Fruit fly (Drosophila melanogaster): Measurements from ENCODE around the gene Tsp39D.
A peak's percentile ranks its signal among the peaks of the same experiment; 100 is the strongest.

Tsp39D gene

DNA sequence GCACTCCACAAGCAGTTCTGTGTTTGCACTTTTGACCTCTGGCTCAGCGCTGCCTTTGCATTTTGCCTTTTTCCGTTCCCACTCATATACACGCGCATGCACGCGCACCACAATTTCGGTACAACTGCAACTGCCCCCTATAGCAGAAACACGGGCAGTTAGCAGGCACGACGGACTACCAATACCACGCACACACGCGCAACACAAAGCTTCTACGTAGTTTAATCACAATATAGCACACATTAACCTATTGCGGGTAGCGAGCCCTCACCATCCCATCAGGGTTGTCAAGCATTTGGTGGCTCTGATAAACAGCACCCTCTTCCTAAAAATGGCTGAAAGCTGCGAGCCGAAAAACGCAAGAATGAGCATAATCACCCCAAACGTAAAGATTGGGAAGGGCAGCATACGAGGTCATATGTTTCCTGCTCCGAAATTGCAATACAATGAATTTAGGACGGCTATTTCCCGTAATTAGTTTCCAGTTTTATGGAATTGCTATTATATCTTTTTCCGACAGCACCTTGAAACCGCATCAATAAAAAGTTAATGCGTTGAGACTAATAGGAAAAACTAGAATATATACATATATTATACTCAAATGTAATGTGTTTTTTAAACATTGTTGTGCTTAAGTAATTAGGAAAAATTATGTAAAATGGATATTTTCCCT is 34.5 kb upstream of the Tsp39D start, which contains the start of gene Mondo (continued):
- TF ChIP-seq gfzf (GFP tag; optimal IDR thresholded peaks at IDR 0.05), result peak; percentile 74
- no peak for TF ChIP-seq CG17568 (GFP tag; optimal IDR thresholded peaks at IDR 0.05)
- no peak for TF ChIP-seq Bteb2 (GFP tag; optimal IDR thresholded peaks at IDR 0.05)
- no peak for TF ChIP-seq CG15601 (tag; optimal IDR thresholded peaks at IDR 0.05)
- TF ChIP-seq mirr (GFP tag; optimal IDR thresholded peaks at IDR 0.05), result peak; percentile 28
- TF ChIP-seq CG31224 (GFP tag; IDR thresholded peaks at IDR 0.05), result no peak
- TF ChIP-seq sens (GFP tag), result peak; percentile 72
- TF ChIP-seq Meics (GFP tag; optimal IDR thresholded peaks at IDR 0.05), result peak; percentile 42
- no peak for TF ChIP-seq bowl (GFP tag; IDR thresholded peaks at IDR 0.05)
- TF ChIP-seq tup (GFP tag; optimal IDR thresholded peaks at IDR 0.05), result no peak
- TF ChIP-seq pb (GFP tag; optimal IDR thresholded peaks at IDR 0.05), result no peak
- peak; percentile 27 for TF ChIP-seq Antp (GFP tag; optimal IDR thresholded peaks at IDR 0.05)
- peak; percentile 28 for TF ChIP-seq CG17359 (tag; optimal IDR thresholded peaks at IDR 0.05)
- TF ChIP-seq ci (GFP tag; IDR thresholded peaks at IDR 0.05), result peak; percentile 63; the same call in 1 of the 3 replicates
- no peak for TF ChIP-seq CG12299 (tag; optimal IDR thresholded peaks at IDR 0.05)
- TF ChIP-seq sc (optimal IDR thresholded peaks at IDR 0.05), result no peak
- TF ChIP-seq sc (GFP tag; optimal IDR thresholded peaks at IDR 0.05), result no peak
- TF ChIP-seq Fer2 (tag; optimal IDR thresholded peaks at IDR 0.05), result no peak
- TF ChIP-seq ewg (GFP tag; optimal IDR thresholded peaks at IDR 0.05), result peak; percentile 57
- no peak for TF ChIP-seq sisA (GFP tag; IDR thresholded peaks at IDR 0.05)
- TF ChIP-seq so (GFP tag; IDR thresholded peaks at IDR 0.05), result no peak; the same call in 2 of the 3 replicates
- TF ChIP-seq NfI (GFP tag; optimal IDR thresholded peaks at IDR 0.05), result no peak
- peak; percentile 63 for TF ChIP-seq CG11504 (tag; optimal IDR thresholded peaks at IDR 0.05)
- TF ChIP-seq CG11247 (GFP tag; IDR thresholded peaks at IDR 0.05), result no peak
- 0 out of 2 replicates have a peak, but pooled peaks have one; percentile 35 for TF ChIP-seq HLH3B (GFP tag; IDR thresholded peaks at IDR 0.05)
- TF ChIP-seq CG4854 (GFP tag; optimal IDR thresholded peaks at IDR 0.05), result no peak
- TF ChIP-seq Med (GFP tag), result peak; percentile 89
- TF ChIP-seq exex (tag; optimal IDR thresholded peaks at IDR 0.05), result peak; percentile 37
- TF ChIP-seq CG31365 (tag; optimal IDR thresholded peaks at IDR 0.05), result no peak
- TF ChIP-seq CG8281 (tag; optimal IDR thresholded peaks at IDR 0.05), result no peak
- no peak for TF ChIP-seq CG15011 (GFP tag; optimal IDR thresholded peaks at IDR 0.05)
- TF ChIP-seq crp (GFP tag; optimal IDR thresholded peaks at IDR 0.05), result peak in 1 of 2 experiments; percentile 58
- peak; percentile 34 for TF ChIP-seq CG17385 (GFP tag; optimal IDR thresholded peaks at IDR 0.05)
- TF ChIP-seq Rx (GFP tag; IDR thresholded peaks at IDR 0.05), result no peak
- TF ChIP-seq cas (GFP tag; IDR thresholded peaks at IDR 0.05), result no peak
- TF ChIP-seq Blimp-1 (GFP tag; optimal IDR thresholded peaks at IDR 0.05), result no peak
- TF ChIP-seq CG1603 (tag; optimal IDR thresholded peaks at IDR 0.05), result peak; percentile 71
- TF ChIP-seq Hey (tag; optimal IDR thresholded peaks at IDR 0.05), result no peak
- no peak for TF ChIP-seq CG11456 (GFP tag; IDR thresholded peaks at IDR 0.05)
- no peak for TF ChIP-seq ase (GFP tag; IDR thresholded peaks at IDR 0.05)
- no peak for TF ChIP-seq CG7556 (GFP tag; optimal IDR thresholded peaks at IDR 0.05)
- no peak for TF ChIP-seq slp2 (GFP tag; optimal IDR thresholded peaks at IDR 0.05)
- TF ChIP-seq Lpt (GFP tag; optimal IDR thresholded peaks at IDR 0.05), result no peak
- no peak for TF ChIP-seq z (GFP tag; IDR thresholded peaks at IDR 0.05)
- TF ChIP-seq slou (GFP tag; optimal IDR thresholded peaks at IDR 0.05), result no peak
- no peak for TF ChIP-seq en (GFP tag; optimal IDR thresholded peaks at IDR 0.05)
- no peak for TF ChIP-seq H2.0 (GFP tag; IDR thresholded peaks at IDR 0.05)
- peak; percentile 40; the same call in 1 of the 2 replicates for TF ChIP-seq amos (GFP tag; IDR thresholded peaks at IDR 0.05; ENCODE audit: partially characterized antibody)
- TF ChIP-seq nmo (GFP tag; optimal IDR thresholded peaks at IDR 0.05), result peak; percentile 45
- no peak for TF ChIP-seq jigr1 (GFP tag; IDR thresholded peaks at IDR 0.05)

All from whole organism, embryonic.